4 fruit fly cellular contexts compared by ENCODE assay signal in genomic region chr3L:11309743-11310518, dm6.
TF ChIP-seq lines count a peak whose summit lies in the region.

No protein-coding gene starts in this region.

- no peak for TF ChIP-seq CTCF in whole organism, embryonic (GFP tag; optimal IDR thresholded peaks at IDR 0.05; lab: Kevin White, UChicago)

TF ChIP-seq in whole organism, embryonic, 481 proteins besides CTCF, POLR2A, EP300 and RAD21 (continues in another document):
- TF ChIP-seq zen (tag; optimal IDR thresholded peaks at IDR 0.05; lab: Kevin White, UChicago) = no peak
- TF ChIP-seq CG5953 (GFP tag; IDR thresholded peaks at IDR 0.05; lab: Robert Waterston, UW) = no peak
- TF ChIP-seq btn (GFP tag; optimal IDR thresholded peaks at IDR 0.05; lab: Kevin White, UChicago) = no peak
- TF ChIP-seq rib (GFP tag; IDR thresholded peaks at IDR 0.05; lab: Robert Waterston, UW) = peak; percentile 24; the same call in 1 of the 2 replicates
- TF ChIP-seq Spps (tag; optimal IDR thresholded peaks at IDR 0.05; lab: Kevin White, UChicago) = no peak
- TF ChIP-seq CG4424 (GFP tag; optimal IDR thresholded peaks at IDR 0.05; lab: Kevin White, UChicago) = peak; percentile 7
- TF ChIP-seq crol (GFP tag; IDR thresholded peaks at IDR 0.05; lab: Robert Waterston, UW) = peak; percentile 96
- no peak for TF ChIP-seq YL-1 (GFP tag; optimal IDR thresholded peaks at IDR 0.05; lab: Kevin White, UChicago)
- peak; percentile 39 for TF ChIP-seq CoRest (tag; optimal IDR thresholded peaks at IDR 0.05; lab: Kevin White, UChicago)
- no peak for TF ChIP-seq CG10959 (GFP tag; IDR thresholded peaks at IDR 0.05; lab: Robert Waterston, UW)
- TF ChIP-seq esg (GFP tag; conservative IDR thresholded peaks at IDR 0.05; lab: Robert Waterston, UW) = 0 out of 2 replicates have a peak, but pooled peaks have one; percentile 9
- no peak for TF ChIP-seq Sry-δ (GFP tag; optimal IDR thresholded peaks at IDR 0.05; lab: Kevin White, UChicago)
- TF ChIP-seq Dll (GFP tag; IDR thresholded peaks at IDR 0.05; lab: Robert Waterston, UW; ENCODE audit: partially characterized antibody) = no peak
- TF ChIP-seq salm (tag; optimal IDR thresholded peaks at IDR 0.05; lab: Kevin White, UChicago) = no peak
- peak; percentile 1 for TF ChIP-seq CG1602 (GFP tag; optimal IDR thresholded peaks at IDR 0.05; lab: Kevin White, UChicago)
- TF ChIP-seq Bgb (GFP tag; IDR thresholded peaks at IDR 0.05; lab: Robert Waterston, UW; ENCODE audit: partially characterized antibody) = peak; percentile 35; the same call in 1 of the 2 replicates
- TF ChIP-seq eve (GFP tag; optimal IDR thresholded peaks at IDR 0.05; lab: Kevin White, UChicago) = peak in 1 of 2 experiments; percentile 41
- peak; percentile 57 for TF ChIP-seq Xrp1 (GFP tag; IDR thresholded peaks at IDR 0.05; lab: Robert Waterston, UW)
- peak; percentile 70 for TF ChIP-seq CG10979 (tag; optimal IDR thresholded peaks at IDR 0.05; lab: Kevin White, UChicago)
- TF ChIP-seq slbo (GFP tag; IDR thresholded peaks at IDR 0.05; lab: Robert Waterston, UW) = no peak
- no peak for TF ChIP-seq ken (GFP tag; IDR thresholded peaks at IDR 0.05; lab: Robert Waterston, UW)
- no peak for TF ChIP-seq jing (GFP tag; optimal IDR thresholded peaks at IDR 0.05; lab: Kevin White, UChicago)

TF ChIP-seq in whole organism, prepupa, 60 proteins besides CTCF, POLR2A, EP300 and RAD21:
- TF ChIP-seq Eip93F (GFP tag; optimal IDR thresholded peaks at IDR 0.05; lab: Kevin White, UChicago) = no peak
- peak; percentile 37 for TF ChIP-seq svp (GFP tag; lab: Kevin White, UChicago)
- no peak for TF ChIP-seq Ets96B (tag; optimal IDR thresholded peaks at IDR 0.05; lab: Kevin White, UChicago)
- no peak for TF ChIP-seq CG4318 (GFP tag; optimal IDR thresholded peaks at IDR 0.05; lab: Kevin White, UChicago)
- no peak for TF ChIP-seq vri (GFP tag; optimal IDR thresholded peaks at IDR 0.05; lab: Kevin White, UChicago)
- no peak for TF ChIP-seq CG10631 (GFP tag; optimal IDR thresholded peaks at IDR 0.05; lab: Kevin White, UChicago)
- no peak for TF ChIP-seq Sox15 (GFP tag; optimal IDR thresholded peaks at IDR 0.05; lab: Kevin White, UChicago)
- no peak for TF ChIP-seq CG8119 (GFP tag; IDR thresholded peaks at IDR 0.05; lab: Robert Waterston, UW)
- no peak for TF ChIP-seq Blimp-1 (GFP tag; optimal IDR thresholded peaks at IDR 0.05; lab: Kevin White, UChicago)
- no peak for TF ChIP-seq dac (GFP tag; optimal IDR thresholded peaks at IDR 0.05; lab: Kevin White, UChicago)
- no peak for TF ChIP-seq eg (GFP tag; IDR thresholded peaks at IDR 0.05; lab: Robert Waterston, UW)
- no peak for TF ChIP-seq CG9139 (GFP tag; optimal IDR thresholded peaks at IDR 0.05; lab: Kevin White, UChicago)
- no peak for TF ChIP-seq CG7368 (GFP tag; optimal IDR thresholded peaks at IDR 0.05; lab: Kevin White, UChicago)
- TF ChIP-seq Sox14 (GFP tag; optimal IDR thresholded peaks at IDR 0.05; lab: Kevin White, UChicago) = no peak
- TF ChIP-seq CG1621 (tag; optimal IDR thresholded peaks at IDR 0.05; lab: Kevin White, UChicago) = no peak
- TF ChIP-seq Eip78C (GFP tag; lab: Kevin White, UChicago) = peak; percentile 40

TF ChIP-seq in whole organism, pupa, 21 proteins besides CTCF, POLR2A, EP300 and RAD21:
- TF ChIP-seq CG32121 (GFP tag; IDR thresholded peaks at IDR 0.05; lab: Robert Waterston, UW) = no peak
- TF ChIP-seq CG12605 (GFP tag; IDR thresholded peaks at IDR 0.05; lab: Robert Waterston, UW) = no peak
- TF ChIP-seq CG8159 (tag; optimal IDR thresholded peaks at IDR 0.05; lab: Kevin White, UChicago) = peak; percentile 5
- no peak for TF ChIP-seq fd96Ca (GFP tag; IDR thresholded peaks at IDR 0.05; lab: Robert Waterston, UW)
- TF ChIP-seq Ets98B (GFP tag; IDR thresholded peaks at IDR 0.05; lab: Robert Waterston, UW) = no peak
- TF ChIP-seq CG10348 (GFP tag; IDR thresholded peaks at IDR 0.05; lab: Robert Waterston, UW) = no peak

TF ChIP-seq in whole organism, wandering third instar larva, 38 proteins besides CTCF, POLR2A, EP300 and RAD21:
- no peak for TF ChIP-seq sage (GFP tag; optimal IDR thresholded peaks at IDR 0.05; lab: Kevin White, UChicago)
- TF ChIP-seq Dfd (GFP tag; optimal IDR thresholded peaks at IDR 0.05; lab: Kevin White, UChicago) = peak; percentile 22
TF ChIP-seq in whole organism, wandering third instar larva: peak in this region for 1.

Comparison
In these comparisons a context has a peak if more than half of its experiments do, and no peak if none do; other contexts are left out.
1. Of the 7 proteins assayed by ChIP-seq in both whole organism, embryonic and whole organism, prepupa: peak only in whole organism, embryonic: Blimp-1 and Sox102F; only in whole organism, prepupa: none; in both: none; in neither: 5.